Worm (Caenorhabditis elegans) whole organism, L4 larva: Measurements from ENCODE around the gene cyp-33D1.
A peak's percentile ranks its signal among the peaks of the same experiment; 100 is the strongest.

Experiments used
- D1046.2 ChIP-seq: fragments of 200-800 bp; sonication (Bioruptor generic); IDR thresholded peaks from 2 replicates; pipeline ENCODE4 v1.3.6; 2022; ENCODE audit warnings: missing genetic modification characterization, missing compliant biosample characterization
- R02D3.7 ChIP-seq: fragments of 150-350 bp; sonication (generic microtip); optimal IDR thresholded peaks from 3 replicates; lab custom pipeline; 2014; ENCODE audit warnings: missing biosample characterization, missing genetic modification characterization
- T26A8.4 ChIP-seq: fragments of 200-800 bp; sonication (Bioruptor generic); IDR thresholded peaks from 2 replicates; pipeline ENCODE4 v1.3.6; 2022; ENCODE audit warnings: missing genetic modification characterization, missing compliant biosample characterization
- Y105C5A.15 ChIP-seq: fragments of 200-800 bp; sonication (Bioruptor generic); IDR thresholded peaks from 2 replicates; pipeline ENCODE4 v1.3.6; 2022; ENCODE audit warnings: missing genetic modification characterization, missing compliant biosample characterization
- Y5F2A.4 ChIP-seq: fragments of 200-800 bp; sonication (Bioruptor generic); optimal IDR thresholded peaks from 2 replicates; lab custom pipeline; 2018; ENCODE audit warnings: mild to moderate bottlenecking, missing genetic modification characterization, missing compliant biosample characterization
- ZK546.5 ChIP-seq, 2 experiments: sonication (generic microtip); optimal IDR thresholded peaks; 2 replicates each; lab custom pipeline; 2017; ENCODE audit warnings: missing biosample characterization in 2 of 2, missing genetic modification characterization in 2 of 2
- aha-1 ChIP-seq: fragments of 150-350 bp; peaks from one replicate; lab custom pipeline; 2014; ENCODE audit warnings: missing biosample characterization, missing genetic modification characterization
- aly-2 ChIP-seq: sonication (generic microtip); optimal IDR thresholded peaks from 2 replicates; lab custom pipeline; 2018; ENCODE audit warnings: missing biosample characterization, missing genetic modification characterization
- ceh-82 ChIP-seq: sonication (generic microtip); optimal IDR thresholded peaks from 2 replicates; lab custom pipeline; 2017; ENCODE audit warnings: missing biosample characterization, missing genetic modification characterization
- ces-1 ChIP-seq: fragments of 150-350 bp; sonication (generic microtip); optimal IDR thresholded peaks from 4 replicates; lab custom pipeline; 2014; ENCODE audit warnings: missing biosample characterization, missing genetic modification reagents, missing genetic modification characterization
- daf-12 ChIP-seq: fragments of 150-350 bp; optimal IDR thresholded peaks from 2 replicates; lab custom pipeline; 2014; ENCODE audit warnings: missing biosample characterization, missing genetic modification reagents, missing genetic modification characterization
- dmd-6 ChIP-seq: fragments of 200-800 bp; sonication (Bioruptor generic); IDR thresholded peaks from 2 replicates; pipeline ENCODE4 v1.3.6; 2022; ENCODE audit warnings: missing genetic modification reagents, missing genetic modification characterization, missing compliant biosample characterization
- dmd-8 ChIP-seq: fragments of 200-800 bp; sonication (Bioruptor generic); IDR thresholded peaks from 2 replicates; pipeline ENCODE4 v1.3.6; 2022; ENCODE audit warnings: missing genetic modification characterization, missing compliant biosample characterization
- duxl-1 ChIP-seq: sonication (generic microtip); optimal IDR thresholded peaks from 2 replicates; lab custom pipeline; 2016; ENCODE audit warnings: mild to moderate bottlenecking, missing genetic modification characterization, moderate library complexity, missing compliant biosample characterization; ENCODE audit not compliant: poor library complexity
- egl-27 ChIP-seq: sonication (generic microtip); optimal IDR thresholded peaks from 3 replicates; lab custom pipeline; 2017; ENCODE audit warnings: missing biosample characterization, missing genetic modification reagents, missing genetic modification characterization
- egl-43 ChIP-seq: fragments of 200-800 bp; sonication (Bioruptor generic); IDR thresholded peaks from 2 replicates; pipeline ENCODE4 v1.3.6; 2022; ENCODE audit warnings: missing genetic modification reagents, missing genetic modification characterization, missing compliant biosample characterization
- fkh-10 ChIP-seq: fragments of 150-350 bp; optimal IDR thresholded peaks from 2 replicates; lab custom pipeline; 2014; ENCODE audit warnings: missing biosample characterization, missing genetic modification reagents, missing genetic modification characterization
- hlh-11 ChIP-seq: fragments of 200-800 bp; sonication (Bioruptor generic); optimal IDR thresholded peaks from 2 replicates; lab custom pipeline; 2018; ENCODE audit warnings: mild to moderate bottlenecking, missing genetic modification characterization, missing compliant biosample characterization
- lim-7 ChIP-seq: fragments of 200-800 bp; sonication (Bioruptor generic); IDR thresholded peaks from 2 replicates; pipeline ENCODE4 v1.3.6; 2022; ENCODE audit warnings: missing genetic modification characterization, missing compliant biosample characterization
- lin-13 ChIP-seq: fragments of 150-350 bp; optimal IDR thresholded peaks from 2 replicates; lab custom pipeline; 2014; ENCODE audit warnings: missing biosample characterization, missing genetic modification reagents, missing genetic modification characterization
- madf-5 ChIP-seq, 2 experiments: fragments of 200-800 bp; sonication (Bioruptor generic); IDR thresholded peaks; 2 replicates each; pipeline ENCODE4 v1.3.6; 2022; ENCODE audit warnings: missing compliant biosample characterization in 2 of 2, missing genetic modification characterization in 2 of 2
- mxl-2 ChIP-seq: fragments of 200-800 bp; sonication (Bioruptor generic); conservative IDR thresholded peaks from 2 replicates; pipeline ENCODE4 v1.3.6; 2022; ENCODE audit warnings: missing genetic modification reagents, missing genetic modification characterization, missing compliant biosample characterization
- mxl-3 ChIP-seq: fragments of 200-800 bp; sonication (Bioruptor generic); optimal IDR thresholded peaks from 2 replicates; lab custom pipeline; 2018; ENCODE audit warnings: mild to moderate bottlenecking, missing genetic modification characterization, missing compliant biosample characterization
- nhr-102 ChIP-seq: sonication (generic microtip); optimal IDR thresholded peaks from 2 replicates; lab custom pipeline; 2016; ENCODE audit warnings: mild to moderate bottlenecking, missing genetic modification characterization, moderate library complexity, missing compliant biosample characterization
- nhr-11 ChIP-seq: fragments of 150-350 bp; optimal IDR thresholded peaks from 2 replicates; lab custom pipeline; 2014; ENCODE audit warnings: missing biosample characterization, missing genetic modification characterization
- nhr-25 ChIP-seq: sonication (generic microtip); optimal IDR thresholded peaks from 2 replicates; lab custom pipeline; 2017; ENCODE audit warnings: missing genetic modification characterization, mild to moderate bottlenecking, missing compliant biosample characterization, antibody characterized with exemption, moderate library complexity, borderline replicate concordance; ENCODE audit not compliant: insufficient read depth
- nhr-28 ChIP-seq: fragments of 150-350 bp; optimal IDR thresholded peaks from 2 replicates; lab custom pipeline; 2014; ENCODE audit warnings: missing biosample characterization, missing genetic modification characterization
- nhr-41 ChIP-seq: fragments of 200-800 bp; sonication (Bioruptor generic); IDR thresholded peaks from 2 replicates; pipeline ENCODE4 v1.3.6; 2022; ENCODE audit warnings: missing genetic modification reagents, missing genetic modification characterization, missing compliant biosample characterization
- nhr-48 ChIP-seq: sonication (generic microtip); optimal IDR thresholded peaks from 2 replicates; lab custom pipeline; 2016; ENCODE audit warnings: mild to moderate bottlenecking, missing genetic modification characterization, missing compliant biosample characterization
- nhr-77 ChIP-seq: fragments of 150-350 bp; optimal IDR thresholded peaks from 2 replicates; lab custom pipeline; 2014; ENCODE audit warnings: missing biosample characterization, missing genetic modification characterization
- pqm-1 ChIP-seq: sonication (generic microtip); optimal IDR thresholded peaks from 2 replicates; lab custom pipeline; 2017; ENCODE audit warnings: missing biosample characterization, missing genetic modification characterization
- unc-39 ChIP-seq: sonication (generic microtip); optimal IDR thresholded peaks from 2 replicates; lab custom pipeline; 2017; ENCODE audit warnings: missing biosample characterization, missing genetic modification characterization
- unc-62 ChIP-seq, 3 experiments: fragments of 150-350 bp in 1 of 3; sonication (generic microtip); optimal IDR thresholded peaks in 2 of 3; peaks in 1 of 3; 1 replicate in 1 of 3; 2 replicates in 2 of 3; lab custom pipeline; 2014 to 2017; ENCODE audit warnings: missing biosample characterization in 3 of 3, missing genetic modification characterization in 3 of 3, missing genetic modification reagents in 3 of 3, missing genotype in 1 of 3
- zfp-2 ChIP-seq: sonication (generic microtip); optimal IDR thresholded peaks from 2 replicates; lab custom pipeline; 2016; ENCODE audit warnings: mild to moderate bottlenecking, missing genetic modification characterization, missing compliant biosample characterization
- zfp-3 ChIP-seq: fragments of 200-800 bp; sonication (Bioruptor generic); conservative IDR thresholded peaks from 2 replicates; pipeline ENCODE4 v1.3.6; 2022; ENCODE audit warnings: missing genetic modification reagents, missing genetic modification characterization, missing compliant biosample characterization
- zip-11 ChIP-seq: fragments of 200-800 bp; sonication (Bioruptor generic); IDR thresholded peaks from 2 replicates; pipeline ENCODE4 v1.3.6; 2022; ENCODE audit warnings: missing genetic modification characterization, missing compliant biosample characterization
- ztf-11 ChIP-seq: fragments of 150-350 bp; optimal IDR thresholded peaks from 2 replicates; lab custom pipeline; 2014; ENCODE audit warnings: missing biosample characterization, missing genetic modification characterization

The cyp-33D1 gene

DNA sequence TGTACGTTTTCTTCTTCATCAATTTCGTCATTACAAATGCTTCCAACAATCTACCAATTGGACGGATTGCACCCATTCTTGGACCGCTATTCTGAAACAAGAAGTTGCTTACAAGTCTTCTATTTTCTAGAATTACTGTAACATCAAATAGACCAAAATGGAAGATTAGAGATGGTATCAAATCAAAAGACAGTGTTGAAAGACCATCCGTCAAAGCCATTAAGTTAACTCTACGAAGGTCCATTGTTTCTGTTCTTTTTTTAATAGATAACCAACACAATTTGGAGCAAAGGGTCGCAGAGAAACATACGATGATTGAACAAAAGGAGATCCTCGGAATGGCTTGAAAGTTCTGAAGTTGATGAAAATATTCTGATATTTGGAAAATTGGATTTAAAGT lies 30.6 kb downstream of the cyp-33D1 start:
- TF ChIP-seq unc-62 (GFP tag; optimal IDR thresholded peaks at IDR 0.05 in 1 of 2; lab: Kevin White, UChicago): peak in 1 of 2 experiments; percentile 91
- no peak for TF ChIP-seq unc-62 (tag; optimal IDR thresholded peaks at IDR 0.05; lab: Kevin White, UChicago)
- TF ChIP-seq R02D3.7: no peak
- TF ChIP-seq, all 104 proteins: peak for 1

DNA sequence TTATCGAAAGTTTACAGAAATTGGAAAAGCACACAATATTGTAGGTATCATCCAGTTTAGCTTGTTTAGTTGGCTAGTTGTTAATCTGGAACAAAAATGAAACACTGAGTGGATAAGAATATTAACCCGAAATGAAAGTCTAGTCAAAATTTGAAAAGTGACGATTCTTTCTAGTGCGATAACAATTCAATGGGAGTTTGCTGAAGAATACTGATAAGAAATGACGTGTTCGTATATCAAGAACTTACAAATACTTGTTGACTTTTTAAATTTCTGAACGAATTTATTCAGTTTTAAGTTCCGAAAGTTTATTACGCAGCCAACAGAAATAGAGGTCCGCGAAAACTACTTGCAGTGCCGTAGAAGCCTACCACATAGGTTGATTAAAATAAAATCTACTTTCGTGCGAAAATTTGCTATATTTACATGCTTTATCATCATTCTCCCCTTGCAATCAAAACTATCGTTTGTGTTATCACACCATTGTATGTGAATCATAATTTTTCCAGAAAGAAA lies 32.5 kb downstream of the cyp-33D1 start, which contains the start of gene fbxa-88:
Gene fbxa-88, minus strand, starts transcription at position 51 of the 516 bp plus-strand sequence.
- TF ChIP-seq lim-7 (GFP tag; lab: Robert Waterston, UW): no peak
- TF ChIP-seq nhr-102 (tag; lab: Kevin White, UChicago): no peak
- TF ChIP-seq unc-62 (GFP tag; optimal IDR thresholded peaks at IDR 0.05 in 1 of 2; lab: Kevin White, UChicago): peak in 1 of 2 experiments; percentile 4
- TF ChIP-seq unc-62 (tag; optimal IDR thresholded peaks at IDR 0.05; lab: Kevin White, UChicago): no peak
- peak; percentile 66 for TF ChIP-seq nhr-28 (tag; lab: Kevin White, UChicago)
- peak; percentile 52; the same call in 1 of the 2 replicates for TF ChIP-seq dmd-6 (GFP tag; lab: Robert Waterston, UW)
- peak; percentile 42 for TF ChIP-seq pqm-1 (tag; lab: Kevin White, UChicago)
- peak; percentile 41 for TF ChIP-seq nhr-77 (tag; lab: Kevin White, UChicago)
- TF ChIP-seq mxl-3 (GFP tag; lab: Kevin White, UChicago): no peak

DNA sequence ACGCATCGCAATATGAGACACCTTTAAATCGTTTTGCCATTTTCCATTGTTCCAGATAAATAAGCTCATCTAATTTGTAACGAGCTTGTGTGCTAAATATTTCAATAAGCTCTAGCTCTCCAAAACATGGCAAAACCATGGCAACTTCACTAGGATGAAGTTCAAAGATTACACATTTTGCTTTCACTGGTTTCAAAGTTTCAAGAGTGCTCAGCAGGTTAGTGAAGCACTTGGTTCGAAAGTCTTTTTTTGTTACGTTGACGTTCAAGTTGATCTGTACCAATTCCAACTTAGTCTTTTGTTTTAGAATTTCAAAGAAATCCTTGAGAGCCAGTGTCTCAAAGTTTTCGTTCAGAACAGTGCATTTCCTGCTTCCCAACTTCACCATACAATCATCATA lies 33.3 kb downstream of the cyp-33D1 start, which contains the start of gene fbxa-18:
Gene fbxa-18, plus strand, starts transcription at position 301 of the 400 bp plus-strand sequence.
- TF ChIP-seq zfp-2 (tag; lab: Kevin White, UChicago) (no peak), mxl-3 (GFP tag; lab: Kevin White, UChicago) (no peak), ces-1 (GFP tag; lab: Kevin White, UChicago) (no peak), fkh-10 (GFP tag; lab: Kevin White, UChicago) (no peak), Y105C5A.15 (GFP tag; lab: Robert Waterston, UW) (no peak), Y5F2A.4 (GFP tag; lab: Kevin White, UChicago) (no peak), nhr-41 (GFP tag; lab: Robert Waterston, UW) (no peak)

DNA sequence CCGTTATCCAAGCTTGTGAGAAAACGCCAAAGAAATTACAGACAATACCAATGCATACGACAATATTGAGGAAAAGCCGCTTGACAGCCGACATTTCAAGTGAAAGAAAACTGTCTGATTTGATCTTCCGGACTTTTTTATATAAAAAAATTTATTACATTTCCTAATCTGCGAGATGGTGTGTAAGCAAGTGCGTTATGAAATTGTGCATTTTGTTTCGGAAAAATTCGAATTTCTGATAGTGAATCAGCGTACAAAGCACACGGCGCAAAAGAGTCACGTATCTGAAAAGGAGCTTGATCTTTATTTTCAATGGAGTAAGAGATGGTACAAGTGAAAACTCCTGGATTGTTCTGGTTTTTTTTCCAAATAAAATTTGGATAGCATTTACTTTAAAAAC lies 34.6 kb downstream of the cyp-33D1 start, which contains the start of gene clc-32:
Gene clc-32, minus strand, starts transcription at position 101 of the 400 bp plus-strand sequence.
- TF ChIP-seq nhr-25 (tag; lab: Kevin White, UChicago) (no peak), duxl-1 (no peak)

DNA sequence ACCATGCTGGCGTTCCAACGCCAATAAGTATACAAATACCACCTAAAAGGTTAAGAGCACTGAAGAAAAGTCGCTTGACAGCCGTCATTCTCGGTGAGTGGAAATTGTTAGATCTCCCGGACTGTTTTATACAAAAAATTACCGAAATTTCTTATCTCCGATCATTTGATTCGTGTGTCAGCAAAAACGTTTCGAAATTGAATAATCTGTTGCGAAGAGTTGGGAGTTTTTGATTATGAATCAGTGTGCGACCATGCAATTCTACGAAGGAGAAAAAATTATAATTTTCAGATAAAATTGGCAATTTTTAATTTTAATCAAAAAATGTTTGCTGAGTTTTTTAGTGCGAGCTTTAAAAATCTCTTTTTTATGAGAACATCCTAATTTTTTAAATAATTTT lies 36.1 kb downstream of the cyp-33D1 start, which contains the start of gene clc-11:
Gene clc-11, minus strand, starts transcription at position 101 of the 400 bp plus-strand sequence.
- TF ChIP-seq lin-13 (GFP tag; lab: Kevin White, UChicago) (no peak), R02D3.7 (no peak), T26A8.4 (no peak), nhr-11 (tag; lab: Kevin White, UChicago) (no peak), mxl-2 (no peak), zip-11 (GFP tag; lab: Robert Waterston, UW) (no peak), nhr-48 (tag; lab: Kevin White, UChicago) (no peak), nhr-25 (tag; lab: Kevin White, UChicago) (no peak), aly-2 (tag; lab: Kevin White, UChicago) (no peak)

DNA sequence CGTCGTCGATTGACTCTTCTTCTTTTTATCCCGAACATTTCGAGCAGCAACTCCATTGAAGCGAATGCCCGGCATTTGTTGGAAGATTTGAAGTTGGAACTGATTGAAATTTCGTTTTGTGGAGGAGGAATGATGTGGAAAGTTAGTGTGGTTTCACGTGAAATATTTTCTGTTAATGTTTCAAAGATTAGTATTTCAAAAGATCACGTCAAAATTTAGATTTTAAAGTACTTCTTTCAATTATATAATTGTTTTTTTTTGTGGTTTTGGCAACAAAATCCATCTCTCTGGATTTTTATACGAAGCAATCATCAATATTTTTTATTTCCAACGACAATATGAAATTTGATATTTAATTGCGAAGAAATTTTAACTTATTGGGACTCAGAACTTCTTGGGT lies 38.6 kb downstream of the cyp-33D1 start, which contains the start of gene F44G3.7:
Gene F44G3.7, minus strand, starts transcription at position 101 of the 400 bp plus-strand sequence.
- TF ChIP-seq egl-27: no peak
- TF ChIP-seq madf-5 (GFP tag; IDR thresholded peaks at IDR 0.05; lab: Robert Waterston, UW): no peak
- no peak for TF ChIP-seq zfp-3 (GFP tag; lab: Robert Waterston, UW)
- TF ChIP-seq aha-1 (tag; lab: Kevin White, UChicago): no peak
- no peak for TF ChIP-seq ztf-11
- TF ChIP-seq daf-12 (tag; lab: Kevin White, UChicago): no peak
- TF ChIP-seq ZK546.5 (tag; optimal IDR thresholded peaks at IDR 0.05; lab: Kevin White, UChicago): no peak
- no peak for TF ChIP-seq D1046.2
- TF ChIP-seq zfp-2 (tag; lab: Kevin White, UChicago): no peak
- no peak for TF ChIP-seq ces-1 (GFP tag; lab: Kevin White, UChicago)
- TF ChIP-seq ceh-82: no peak
- no peak for TF ChIP-seq unc-39
- no peak for TF ChIP-seq hlh-11 (tag; lab: Kevin White, UChicago)
- TF ChIP-seq dmd-8 (GFP tag; lab: Robert Waterston, UW): no peak
- TF ChIP-seq egl-43 (GFP tag; lab: Robert Waterston, UW): no peak
- TF ChIP-seq R02D3.7: no peak
